Fruit fly (Drosophila melanogaster) Kc167 (cell line): ENCODE results near the gene COX7AL2.

Experiments used
- Myc ChIP-seq: fragments of >200 bp; optimal IDR thresholded peaks from 2 replicates; lab custom pipeline; 2017; ENCODE audit warnings: missing external identifiers
- Sin3A ChIP-seq: fragments of >200 bp; optimal IDR thresholded peaks from 2 replicates; lab custom pipeline; 2018; ENCODE audit warnings: missing external identifiers
- h ChIP-seq: fragments of >200 bp; optimal IDR thresholded peaks from 3 replicates; lab custom pipeline; 2018; ENCODE audit warnings: missing external identifiers
- insv ChIP-seq: fragments of >200 bp; optimal IDR thresholded peaks from 3 replicates; lab custom pipeline; 2018; ENCODE audit warnings: missing external identifiers
- psq ChIP-seq: fragments of >200 bp; optimal IDR thresholded peaks from 2 replicates; lab custom pipeline; 2017; ENCODE audit warnings: missing external identifiers
- ttk ChIP-seq: sonication (Bioruptor generic); optimal IDR thresholded peaks from 2 replicates; lab custom pipeline; 2017; ENCODE audit warnings: missing external identifiers

The COX7AL2 gene

dm6 chr2L:2190684-2191083, 7.0 kb downstream of the COX7AL2 start:
- no peak for TF ChIP-seq insv (lab: Kevin White, UChicago)
- no peak for TF ChIP-seq h (lab: Kevin White, UChicago)
- no peak for TF ChIP-seq psq (lab: Kevin White, UChicago)
- TF ChIP-seq ttk (lab: Kevin White, UChicago), result no peak
- no peak for TF ChIP-seq Myc (lab: Kevin White, UChicago)

dm6 chr2L:2189100-2189499, 8.6 kb downstream of the COX7AL2 start:
- TF ChIP-seq psq (lab: Kevin White, UChicago) (no peak), h (lab: Kevin White, UChicago) (no peak), Sin3A (lab: Kevin White, UChicago) (no peak), insv (lab: Kevin White, UChicago) (no peak), Myc (lab: Kevin White, UChicago) (no peak), ttk (lab: Kevin White, UChicago) (no peak)

- TF ChIP-seq Myc (lab: Kevin White, UChicago) (no peak), insv (lab: Kevin White, UChicago) (no peak), h (lab: Kevin White, UChicago) (no peak), ttk (lab: Kevin White, UChicago) (no peak), psq (lab: Kevin White, UChicago) (no peak), Sin3A (lab: Kevin White, UChicago) (no peak)
Observed at dm6 chr2L:2187411-2187810, 10.3 kb downstream of the COX7AL2 start.

- no peak for TF ChIP-seq h (lab: Kevin White, UChicago)
- TF ChIP-seq psq (lab: Kevin White, UChicago), result no peak
- TF ChIP-seq insv (lab: Kevin White, UChicago), result no peak
- TF ChIP-seq Sin3A (lab: Kevin White, UChicago), result no peak
- TF ChIP-seq Myc (lab: Kevin White, UChicago), result no peak
- no peak for TF ChIP-seq ttk (lab: Kevin White, UChicago)
Observed at dm6 chr2L:2185373-2185772, 12.3 kb downstream of the COX7AL2 start.

dm6 chr2L:2184659-2185058, 13.1 kb downstream of the COX7AL2 start:
- TF ChIP-seq Sin3A (lab: Kevin White, UChicago) (no peak), insv (lab: Kevin White, UChicago) (no peak), psq (lab: Kevin White, UChicago) (no peak), h (lab: Kevin White, UChicago) (no peak), ttk (lab: Kevin White, UChicago) (no peak), Myc (lab: Kevin White, UChicago) (no peak)

dm6 chr2L:2184129-2184528, 13.6 kb downstream of the COX7AL2 start:
- TF ChIP-seq h (lab: Kevin White, UChicago) (no peak), insv (lab: Kevin White, UChicago) (no peak), Sin3A (lab: Kevin White, UChicago) (no peak), ttk (lab: Kevin White, UChicago) (no peak), Myc (lab: Kevin White, UChicago) (no peak)

dm6 chr2L:2182735-2183340, 14.9 kb downstream of the COX7AL2 start:
- TF ChIP-seq ttk (lab: Kevin White, UChicago), result no peak
- TF ChIP-seq Sin3A (lab: Kevin White, UChicago), result no peak
- no peak for TF ChIP-seq Myc (lab: Kevin White, UChicago)
- no peak for TF ChIP-seq insv (lab: Kevin White, UChicago)
- no peak for TF ChIP-seq psq (lab: Kevin White, UChicago)
- TF ChIP-seq h (lab: Kevin White, UChicago), result no peak

dm6 chr2L:2181971-2182643, 15.6 kb downstream of the COX7AL2 start:
- TF ChIP-seq Sin3A (lab: Kevin White, UChicago), result no peak
- no peak for TF ChIP-seq ttk (lab: Kevin White, UChicago)
- no peak for TF ChIP-seq psq (lab: Kevin White, UChicago)
- TF ChIP-seq h (lab: Kevin White, UChicago), result no peak
- TF ChIP-seq insv (lab: Kevin White, UChicago), result no peak
- TF ChIP-seq Myc (lab: Kevin White, UChicago), result no peak

dm6 chr2L:2180665-2181064, 17.0 kb downstream of the COX7AL2 start:
- no peak for TF ChIP-seq ttk (lab: Kevin White, UChicago)
- no peak for TF ChIP-seq psq (lab: Kevin White, UChicago)
- no peak for TF ChIP-seq insv (lab: Kevin White, UChicago)
- no peak for TF ChIP-seq Myc (lab: Kevin White, UChicago)
- TF ChIP-seq Sin3A (lab: Kevin White, UChicago), result no peak
- no peak for TF ChIP-seq h (lab: Kevin White, UChicago)

dm6 chr2L:2180120-2180539, 17.6 kb downstream of the COX7AL2 start:
- TF ChIP-seq psq (lab: Kevin White, UChicago) (no peak), h (lab: Kevin White, UChicago) (no peak), ttk (lab: Kevin White, UChicago) (no peak), Sin3A (lab: Kevin White, UChicago) (no peak), Myc (lab: Kevin White, UChicago) (no peak), insv (lab: Kevin White, UChicago) (no peak)

- TF ChIP-seq insv (lab: Kevin White, UChicago) (no peak), h (lab: Kevin White, UChicago) (no peak), psq (lab: Kevin White, UChicago) (no peak), Myc (lab: Kevin White, UChicago) (no peak), Sin3A (lab: Kevin White, UChicago) (no peak), ttk (lab: Kevin White, UChicago) (no peak)
Observed at dm6 chr2L:2179366-2179765, 18.3 kb downstream of the COX7AL2 start.
